Worm (Caenorhabditis elegans): ENCODE measurements around the gene F16B4.5.

F16B4.5 gene

ce11 chrV:1631148-1631547 lies 42.9 kb downstream of the F16B4.5 start, which contains the start of gene Y46H3D.8:
Y46H3D.8 (minus strand) TSS chrV:1631248.
- TF ChIP-seq skn-1 (tag; optimal IDR thresholded peaks at IDR 0.05): no peak
- TF ChIP-seq lin-15B (tag; optimal IDR thresholded peaks at IDR 0.05): no peak
- TF ChIP-seq nhr-67 (tag; optimal IDR thresholded peaks at IDR 0.05): no peak
- TF ChIP-seq elt-3 (tag; optimal IDR thresholded peaks at IDR 0.05): no peak
- no peak for TF ChIP-seq R02D3.7 (tag; optimal IDR thresholded peaks at IDR 0.05)
- no peak for TF ChIP-seq pha-4 (tag; optimal IDR thresholded peaks at IDR 0.05)
- no peak for TF ChIP-seq ceh-82 (tag; optimal IDR thresholded peaks at IDR 0.05)
- TF ChIP-seq lin-39 (tag; optimal IDR thresholded peaks at IDR 0.05): no peak

- no peak for TF ChIP-seq lin-39 (tag; optimal IDR thresholded peaks at IDR 0.05)
These were observed 43.5 kb downstream of the F16B4.5 start, which contains the start of gene irld-17 for ce11 chrV:1631717-1632116. irld-17 (plus strand) TSS chrV:1632017.

- no peak for TF ChIP-seq nhr-28 (tag; optimal IDR thresholded peaks at IDR 0.05)
- no peak for TF ChIP-seq nhr-76 (tag; optimal IDR thresholded peaks at IDR 0.05)
- no peak for TF ChIP-seq unc-39 (tag; optimal IDR thresholded peaks at IDR 0.05)
- TF ChIP-seq nhr-25 (tag; optimal IDR thresholded peaks at IDR 0.05): no peak
- TF ChIP-seq ceh-16 (tag; optimal IDR thresholded peaks at IDR 0.05): no peak
- TF ChIP-seq nhr-67 (tag; optimal IDR thresholded peaks at IDR 0.05): no peak
- TF ChIP-seq nfya-1 (tag; optimal IDR thresholded peaks at IDR 0.05; ENCODE audit: insufficient read depth): no peak
- no peak for TF ChIP-seq nhr-77 (tag; optimal IDR thresholded peaks at IDR 0.05)
- no peak for TF ChIP-seq R02D3.7 (tag; optimal IDR thresholded peaks at IDR 0.05)
- no peak for TF ChIP-seq lin-15B (tag; optimal IDR thresholded peaks at IDR 0.05)
- no peak for TF ChIP-seq nhr-12 (tag; optimal IDR thresholded peaks at IDR 0.05)
- no peak for TF ChIP-seq jun-1 (tag; optimal IDR thresholded peaks at IDR 0.05)
- no peak for TF ChIP-seq pha-4 (tag; optimal IDR thresholded peaks at IDR 0.05)
- no peak for TF ChIP-seq ama-1 (optimal IDR thresholded peaks at IDR 0.05)
- TF ChIP-seq tbx-2 (tag; optimal IDR thresholded peaks at IDR 0.05): no peak
- no peak for TF ChIP-seq elt-3 (tag; optimal IDR thresholded peaks at IDR 0.05)
- TF ChIP-seq pqm-1 (tag; optimal IDR thresholded peaks at IDR 0.05): no peak
- TF ChIP-seq lin-39 (tag; optimal IDR thresholded peaks at IDR 0.05): no peak
- TF ChIP-seq nhr-11 (tag; optimal IDR thresholded peaks at IDR 0.05): no peak
- no peak for TF ChIP-seq nhr-43 (tag; optimal IDR thresholded peaks at IDR 0.05; ENCODE audit: poor library complexity, severe bottlenecking)
These were observed 47.6 kb downstream of the F16B4.5 start, which contains the start of gene str-222 for ce11 chrV:1635859-1636258. str-222 (plus strand) TSS chrV:1636159.

DNA sequence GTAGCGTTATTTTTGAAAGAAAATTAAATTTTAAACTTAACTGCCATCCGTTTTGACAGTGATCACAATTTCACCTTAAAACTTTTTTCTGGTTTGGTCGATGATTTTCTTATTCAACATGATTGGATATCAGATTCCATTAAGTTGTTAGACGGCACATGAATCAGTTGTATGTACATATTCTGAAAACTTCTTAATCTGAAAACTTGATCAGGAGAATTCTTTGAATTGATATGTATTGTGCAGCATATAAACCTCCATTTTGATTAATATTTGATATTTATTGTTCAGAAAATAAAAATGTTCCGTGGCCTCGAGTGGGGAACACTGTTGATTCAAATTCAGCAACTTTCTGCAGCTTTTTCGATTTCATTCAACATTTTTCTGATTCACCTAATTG lies 51.8 kb downstream of the F16B4.5 start, which contains the start of gene str-221:
TSS of gene str-221 (plus strand) at position 301 of the 400 bp plus-strand sequence.
- TF ChIP-seq unc-62 (GFP tag; optimal IDR thresholded peaks at IDR 0.05) (no peak), nhr-67 (tag; optimal IDR thresholded peaks at IDR 0.05) (no peak), ceh-28 (tag; optimal IDR thresholded peaks at IDR 0.05) (no peak), eor-1 (tag; optimal IDR thresholded peaks at IDR 0.05) (no peak), fkh-10 (GFP tag; optimal IDR thresholded peaks at IDR 0.05) (no peak), skn-1 (tag; optimal IDR thresholded peaks at IDR 0.05) (no peak), nfya-1 (tag; optimal IDR thresholded peaks at IDR 0.05; ENCODE audit: insufficient read depth) (no peak)

Data from whole organism, L3 larva.